Worm (Caenorhabditis elegans) whole organism, mixed stage, embryonic: ENCODE data around the gene K02E11.10.

ENCODE experiments used
- bed-3 ChIP-seq: fragments of 200-800 bp; sonication (Bioruptor generic); optimal IDR thresholded peaks from 3 replicates; lab custom pipeline; 2018; ENCODE audit warnings: mild to moderate bottlenecking, missing genetic modification characterization, moderate library complexity, missing compliant biosample characterization
- blmp-1 ChIP-seq: fragments of 150-350 bp; optimal IDR thresholded peaks from 2 replicates; lab custom pipeline; 2014; ENCODE audit warnings: missing biosample characterization, missing genetic modification characterization
- ceh-39 ChIP-seq: fragments of 150-350 bp; optimal IDR thresholded peaks from 2 replicates; lab custom pipeline; 2014; ENCODE audit warnings: missing biosample characterization, missing genetic modification characterization
- ceh-43 ChIP-seq: fragments of 200-800 bp; sonication (Bioruptor generic); optimal IDR thresholded peaks from 2 replicates; lab custom pipeline; 2018; ENCODE audit warnings: mild to moderate bottlenecking, missing genetic modification characterization, moderate library complexity, missing compliant biosample characterization
- ceh-83 ChIP-seq: fragments of 200-800 bp; sonication (Bioruptor generic); optimal IDR thresholded peaks from 2 replicates; lab custom pipeline; 2018; ENCODE audit warnings: mild to moderate bottlenecking, missing genetic modification characterization, missing compliant biosample characterization
- ces-1 ChIP-seq: fragments of 150-350 bp; optimal IDR thresholded peaks from 2 replicates; lab custom pipeline; 2014; ENCODE audit warnings: missing biosample characterization, missing genetic modification reagents, missing genetic modification characterization
- cnd-1 ChIP-seq: fragments of 200-800 bp; sonication (Bioruptor generic); optimal IDR thresholded peaks from 2 replicates; lab custom pipeline; 2018; ENCODE audit warnings: mild to moderate bottlenecking, missing genetic modification characterization, missing compliant biosample characterization
- drap-1 ChIP-seq: fragments of 200-800 bp; sonication (Bioruptor generic); optimal IDR thresholded peaks from 3 replicates; lab custom pipeline; 2018; ENCODE audit warnings: mild to moderate bottlenecking, missing genetic modification characterization, missing compliant biosample characterization
- elt-1 ChIP-seq: sonication (generic microtip); optimal IDR thresholded peaks from 2 replicates; lab custom pipeline; 2017; ENCODE audit warnings: missing genetic modification characterization, mild to moderate bottlenecking, missing compliant biosample characterization, antibody characterized with exemption, moderate library complexity, borderline replicate concordance; ENCODE audit not compliant: insufficient read depth
- elt-3 ChIP-seq: fragments of 150-350 bp; optimal IDR thresholded peaks from 2 replicates; lab custom pipeline; 2014; ENCODE audit warnings: missing biosample characterization, missing genetic modification characterization
- flh-1 ChIP-seq: fragments of 200-800 bp; sonication (Bioruptor generic); optimal IDR thresholded peaks from 2 replicates; lab custom pipeline; 2018; ENCODE audit warnings: mild to moderate bottlenecking, missing genetic modification characterization, moderate library complexity, missing compliant biosample characterization
- ham-2 ChIP-seq: fragments of 200-800 bp; sonication (Bioruptor generic); optimal IDR thresholded peaks from 2 replicates; lab custom pipeline; 2018; ENCODE audit warnings: mild to moderate bottlenecking, missing genetic modification characterization, missing compliant biosample characterization
- hlh-1 ChIP-seq: fragments of 150-350 bp; optimal IDR thresholded peaks from 2 replicates; lab custom pipeline; 2014; ENCODE audit warnings: missing biosample characterization, missing genetic modification reagents, missing genetic modification characterization
- lin-13 ChIP-seq: fragments of 150-350 bp; optimal IDR thresholded peaks from 2 replicates; lab custom pipeline; 2014; ENCODE audit warnings: missing biosample characterization, missing genetic modification characterization
- lin-32 ChIP-seq: fragments of 200-800 bp; sonication (Bioruptor generic); optimal IDR thresholded peaks from 2 replicates; lab custom pipeline; 2018; ENCODE audit warnings: mild to moderate bottlenecking, missing genetic modification characterization, missing compliant biosample characterization
- lsy-2 ChIP-seq: fragments of 150-350 bp; optimal IDR thresholded peaks from 2 replicates; lab custom pipeline; 2014; ENCODE audit warnings: missing biosample characterization, missing genetic modification characterization
- mab-5 ChIP-seq: fragments of 150-350 bp; optimal IDR thresholded peaks from 2 replicates; lab custom pipeline; 2014; ENCODE audit warnings: missing biosample characterization, missing genetic modification characterization
- mep-1 ChIP-seq: fragments of 150-350 bp; optimal IDR thresholded peaks from 2 replicates; lab custom pipeline; 2017; ENCODE audit warnings: missing biosample characterization, missing genetic modification reagents, missing genetic modification characterization, inconsistent platforms
- mls-2 ChIP-seq: sonication (generic microtip); optimal IDR thresholded peaks from 2 replicates; lab custom pipeline; 2016; ENCODE audit warnings: mild to moderate bottlenecking, missing genetic modification characterization, moderate library complexity, missing compliant biosample characterization
- nhr-12 ChIP-seq: fragments of 150-350 bp; optimal IDR thresholded peaks from 2 replicates; lab custom pipeline; 2014; ENCODE audit warnings: missing biosample characterization, missing genetic modification characterization
- nhr-2 ChIP-seq: fragments of 150-350 bp; optimal IDR thresholded peaks from 2 replicates; lab custom pipeline; 2014; ENCODE audit warnings: missing biosample characterization, missing genetic modification characterization
- nhr-237 ChIP-seq: fragments of 150-350 bp; optimal IDR thresholded peaks from 2 replicates; lab custom pipeline; 2014; ENCODE audit warnings: missing biosample characterization, missing genetic modification characterization
- nhr-28 ChIP-seq: fragments of 150-350 bp; optimal IDR thresholded peaks from 2 replicates; lab custom pipeline; 2014; ENCODE audit warnings: missing biosample characterization, missing genetic modification characterization
- nhr-76 ChIP-seq: sonication (generic microtip); optimal IDR thresholded peaks from 2 replicates; lab custom pipeline; 2017; ENCODE audit warnings: missing biosample characterization, missing genetic modification characterization
- pha-4 ChIP-seq: fragments of 150-350 bp; optimal IDR thresholded peaks from 2 replicates; lab custom pipeline; 2018; ENCODE audit warnings: missing biosample characterization, missing genetic modification reagents, missing genetic modification characterization
- sem-2 ChIP-seq: fragments of 200-800 bp; sonication (Bioruptor generic); optimal IDR thresholded peaks from 2 replicates; lab custom pipeline; 2018; ENCODE audit warnings: mild to moderate bottlenecking, missing genetic modification characterization, missing compliant biosample characterization
- snpc-4 ChIP-seq: fragments of 150-350 bp; optimal IDR thresholded peaks from 2 replicates; lab custom pipeline; 2014; ENCODE audit warnings: missing biosample characterization, missing genetic modification characterization
- sptf-1 ChIP-seq: sonication (generic microtip); optimal IDR thresholded peaks from 2 replicates; lab custom pipeline; 2017; ENCODE audit warnings: mild to moderate bottlenecking, missing genetic modification characterization, moderate library complexity, missing compliant biosample characterization
- tbx-8 ChIP-seq: fragments of 200-800 bp; sonication (Bioruptor generic); optimal IDR thresholded peaks from 2 replicates; lab custom pipeline; 2018; ENCODE audit warnings: mild to moderate bottlenecking, missing genetic modification characterization, moderate library complexity, missing compliant biosample characterization
- unc-120 ChIP-seq: sonication (generic microtip); optimal IDR thresholded peaks from 2 replicates; lab custom pipeline; 2017; ENCODE audit warnings: missing genetic modification characterization, missing compliant biosample characterization; ENCODE audit not compliant: poor library complexity, severe bottlenecking
- unc-39 ChIP-seq: fragments of 150-350 bp; optimal IDR thresholded peaks from 2 replicates; lab custom pipeline; 2014; ENCODE audit warnings: missing biosample characterization, missing genetic modification characterization
- unc-62 ChIP-seq: fragments of 150-350 bp; optimal IDR thresholded peaks from 2 replicates; lab custom pipeline; 2014; ENCODE audit warnings: missing biosample characterization, missing genetic modification reagents, missing genetic modification characterization
- zip-8 ChIP-seq: fragments of 150-350 bp; optimal IDR thresholded peaks from 2 replicates; lab custom pipeline; 2014; ENCODE audit warnings: missing biosample characterization, missing genetic modification characterization
- ztf-11 ChIP-seq: fragments of 150-350 bp; optimal IDR thresholded peaks from 2 replicates; lab custom pipeline; 2014; ENCODE audit warnings: missing biosample characterization, missing genetic modification characterization

K02E11.10 gene

DNA sequence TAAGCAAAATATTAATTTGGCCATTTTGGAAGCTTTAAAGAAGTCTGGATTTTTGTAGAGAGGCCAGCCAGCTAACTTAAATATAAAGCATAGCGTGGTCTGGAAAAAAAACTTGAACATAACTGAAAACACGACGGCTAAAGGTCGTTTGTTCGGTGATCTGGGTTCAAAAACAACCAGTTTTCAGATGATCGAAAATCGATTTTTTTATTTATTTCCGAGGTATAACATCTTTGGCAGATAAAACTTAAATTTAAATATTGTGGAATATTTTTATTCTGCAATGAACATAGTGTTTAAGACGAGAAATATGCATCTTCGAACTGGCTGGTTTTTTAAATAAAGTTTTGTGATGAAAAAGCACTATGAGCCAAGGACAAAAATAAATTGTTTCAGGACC lies 27.7 kb upstream of the K02E11.10 start, which contains the start of gene F40G12.4:
Gene F40G12.4 (minus strand): TSS at position 101 of the 400 bp plus-strand sequence.
- TF ChIP-seq pha-4 (tag; lab: Kevin White, UChicago) (no peak), zip-8 (tag; lab: Kevin White, UChicago) (no peak), lsy-2 (tag; lab: Kevin White, UChicago) (no peak), nhr-2 (no peak), sem-2 (GFP tag; lab: Kevin White, UChicago) (no peak), elt-1 (tag; lab: Kevin White, UChicago) (no peak), blmp-1 (no peak), ceh-39 (tag; lab: Kevin White, UChicago) (no peak), unc-39 (tag; lab: Kevin White, UChicago) (no peak), mls-2 (tag; lab: Kevin White, UChicago) (no peak), bed-3 (no peak), mab-5 (tag; lab: Kevin White, UChicago) (no peak)

DNA sequence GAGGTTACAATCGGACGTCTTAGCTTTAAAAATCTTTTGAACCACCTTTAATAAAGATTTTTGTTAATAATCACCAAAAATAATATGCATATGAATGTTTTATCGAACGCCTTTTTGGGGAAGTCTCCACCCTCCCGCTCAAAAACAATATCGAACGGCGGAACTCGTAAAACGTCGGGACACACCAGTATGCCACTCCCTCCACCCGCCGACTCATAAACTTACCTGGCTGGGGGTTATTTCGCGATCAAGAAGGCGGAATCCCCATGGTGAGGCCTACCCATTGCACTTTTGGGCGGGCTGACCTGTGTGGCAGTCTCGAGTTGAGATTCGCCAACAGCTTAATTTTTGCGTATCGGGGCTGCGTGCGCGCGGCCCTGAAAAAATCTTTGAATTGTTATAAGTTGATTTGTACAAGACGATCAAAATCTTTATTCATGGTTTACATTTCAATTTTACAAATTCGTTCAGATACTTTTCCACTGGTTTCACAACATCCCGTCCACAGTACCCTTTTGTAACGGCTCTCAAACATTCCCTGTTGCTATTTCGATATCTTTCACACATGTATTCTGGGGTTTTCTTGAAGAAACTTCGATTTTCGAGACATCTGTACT lies 26.5 kb upstream of the K02E11.10 start:
- TF ChIP-seq nhr-76 (no peak), lin-32 (GFP tag; lab: Kevin White, UChicago) (no peak), mls-2 (tag; lab: Kevin White, UChicago) (no peak), elt-3 (tag; lab: Kevin White, UChicago) (no peak), mep-1 (tag; lab: Kevin White, UChicago) (no peak), ham-2 (GFP tag; lab: Kevin White, UChicago) (no peak), tbx-8 (GFP tag; lab: Kevin White, UChicago) (no peak), bed-3 (no peak), nhr-2 (no peak), ceh-39 (tag; lab: Kevin White, UChicago) (no peak), unc-62 (no peak), ceh-43 (GFP tag; lab: Kevin White, UChicago) (no peak), cnd-1 (tag; lab: Kevin White, UChicago) (no peak), sem-2 (GFP tag; lab: Kevin White, UChicago) (no peak), ces-1 (no peak)
- TF ChIP-seq, all 35 proteins: peak for 0

ce11 chrV:14260831-14261230 lies 19.9 kb upstream of the K02E11.10 start, which contains the start of gene F40G12.2:
Gene F40G12.2 (minus strand): TSS chrV:14260931.
- TF ChIP-seq ztf-11 (tag; lab: Kevin White, UChicago) (no peak), sptf-1 (tag; lab: Kevin White, UChicago) (no peak), nhr-12 (tag; lab: Kevin White, UChicago) (no peak), tbx-8 (GFP tag; lab: Kevin White, UChicago) (no peak), ceh-83 (GFP tag; lab: Kevin White, UChicago) (no peak), snpc-4 (tag; lab: Kevin White, UChicago) (no peak), bed-3 (no peak), ceh-43 (GFP tag; lab: Kevin White, UChicago) (no peak), nhr-28 (tag; lab: Kevin White, UChicago) (no peak), nhr-76 (no peak)
- TF ChIP-seq, all 35 proteins: peak for 0

- TF ChIP-seq snpc-4 (tag; lab: Kevin White, UChicago), result no peak
- TF ChIP-seq ceh-43 (GFP tag; lab: Kevin White, UChicago), result no peak
- no peak for TF ChIP-seq nhr-28 (tag; lab: Kevin White, UChicago)
- TF ChIP-seq lin-32 (GFP tag; lab: Kevin White, UChicago), result no peak
- TF ChIP-seq unc-39 (tag; lab: Kevin White, UChicago), result no peak
- TF ChIP-seq bed-3, result no peak
- TF ChIP-seq mls-2 (tag; lab: Kevin White, UChicago), result no peak
- TF ChIP-seq unc-120, result no peak
- TF ChIP-seq ham-2 (GFP tag; lab: Kevin White, UChicago), result no peak
- TF ChIP-seq blmp-1, result no peak
- TF ChIP-seq nhr-12 (tag; lab: Kevin White, UChicago), result no peak
Observed at ce11 chrV:14256813-14257212, 15.9 kb upstream of the K02E11.10 start, which contains the start of gene sre-8. Gene sre-8 (plus strand): TSS chrV:14257113.

DNA sequence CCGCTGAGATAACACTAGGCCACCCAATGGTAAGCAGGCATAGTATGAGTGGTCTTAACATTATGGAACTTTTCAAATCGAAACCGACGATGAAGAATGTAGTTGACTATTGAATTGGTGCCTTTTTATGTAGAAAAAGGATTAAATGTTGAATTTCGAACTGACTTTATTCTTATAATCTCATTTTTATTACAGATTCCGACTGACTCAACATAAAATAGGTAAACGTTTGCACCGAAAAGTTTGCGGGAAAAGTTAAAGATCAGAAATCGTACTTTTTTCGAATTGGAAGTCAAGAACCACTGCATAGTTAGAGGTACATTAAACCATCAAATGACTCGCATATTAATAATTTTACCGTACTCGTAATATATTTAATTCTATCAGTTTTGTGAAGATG lies 13.3 kb upstream of the K02E11.10 start, which contains the start of gene K02E11.7:
Gene K02E11.7 (minus strand): TSS at position 101 of the 400 bp plus-strand sequence.
- TF ChIP-seq ceh-39 (tag; lab: Kevin White, UChicago) (no peak), lin-13 (no peak), nhr-237 (tag; lab: Kevin White, UChicago) (no peak), zip-8 (tag; lab: Kevin White, UChicago) (no peak), nhr-12 (tag; lab: Kevin White, UChicago) (no peak), hlh-1 (no peak), elt-3 (tag; lab: Kevin White, UChicago) (no peak), ceh-43 (GFP tag; lab: Kevin White, UChicago) (no peak), bed-3 (no peak), mls-2 (tag; lab: Kevin White, UChicago) (no peak), unc-120 (no peak), drap-1 (no peak), flh-1 (GFP tag; lab: Kevin White, UChicago) (no peak), elt-1 (tag; lab: Kevin White, UChicago) (no peak), nhr-76 (no peak), mep-1 (tag; lab: Kevin White, UChicago) (no peak)
